Worm (Caenorhabditis elegans) whole organism, L1 larva: ENCODE data around the gene dpf-2.

Experiments used
- C04F5.9 ChIP-seq: sonication (generic microtip); optimal IDR thresholded peaks from 2 replicates; lab custom pipeline; 2016; ENCODE audit warnings: missing genetic modification characterization, missing compliant biosample characterization
- C16A3.4 ChIP-seq: fragments of 150-350 bp; optimal IDR thresholded peaks from 2 replicates; lab custom pipeline; 2014; ENCODE audit warnings: missing biosample characterization, missing genetic modification characterization
- Y116A8C.19 ChIP-seq: sonication (generic microtip); optimal IDR thresholded peaks from 2 replicates; lab custom pipeline; 2016; ENCODE audit warnings: missing compliant biosample characterization, missing genetic modification characterization, borderline replicate concordance
- aha-1 ChIP-seq: fragments of 150-350 bp; optimal IDR thresholded peaks from 2 replicates; lab custom pipeline; 2014; ENCODE audit warnings: missing biosample characterization, missing genetic modification characterization
- blmp-1 ChIP-seq: fragments of 150-350 bp; optimal IDR thresholded peaks from 2 replicates; lab custom pipeline; 2014; ENCODE audit warnings: missing biosample characterization, missing genetic modification characterization
- ceh-8 ChIP-seq: fragments of 200-800 bp; sonication (Bioruptor generic); optimal IDR thresholded peaks from 2 replicates; lab custom pipeline; 2018; ENCODE audit warnings: mild to moderate bottlenecking, missing genetic modification characterization, moderate library complexity, missing compliant biosample characterization
- ceh-82 ChIP-seq, 3 experiments: fragments of 150-350 bp in 1 of 3; sonication (generic microtip) in 2 of 3; optimal IDR thresholded peaks; 2 replicates each; lab custom pipeline; 2014 to 2017; ENCODE audit warnings: missing biosample characterization in 3 of 3, missing genetic modification characterization in 3 of 3
- ceh-88 ChIP-seq: fragments of 200-800 bp; sonication (Bioruptor generic); IDR thresholded peaks from 2 replicates; pipeline ENCODE4 v1.3.6; 2022; ENCODE audit warnings: missing genetic modification characterization, missing compliant biosample characterization
- ceh-90 ChIP-seq: sonication (generic microtip); optimal IDR thresholded peaks from 2 replicates; lab custom pipeline; 2016; ENCODE audit warnings: missing genetic modification characterization, missing compliant biosample characterization
- dpl-1 ChIP-seq, 3 experiments: fragments of 150-350 bp in 2 of 3; sonication (generic microtip) in 1 of 3; optimal IDR thresholded peaks; 2 replicates each; lab custom pipeline; 2014 to 2017; ENCODE audit warnings: missing biosample characterization in 3 of 3, missing genetic modification characterization in 3 of 3, missing genetic modification reagents in 3 of 3
- efl-1 ChIP-seq, 4 experiments: fragments of 150-350 bp; optimal IDR thresholded peaks in 3 of 4; peaks in 1 of 4; 1 replicate in 1 of 4; 2 replicates in 3 of 4; lab custom pipeline; 2014; ENCODE audit warnings: missing biosample characterization in 2 of 4, missing genetic modification characterization in 2 of 4, missing genetic modification reagents in 2 of 4
- efl-3 ChIP-seq: fragments of 200-800 bp; sonication (Bioruptor generic); optimal IDR thresholded peaks from 2 replicates; lab custom pipeline; 2018; ENCODE audit warnings: mild to moderate bottlenecking, missing genetic modification characterization, missing compliant biosample characterization
- ets-5 ChIP-seq: fragments of 200-800 bp; sonication (Bioruptor generic); IDR thresholded peaks from 2 replicates; pipeline ENCODE4 v1.3.6; 2022; ENCODE audit warnings: missing genetic modification characterization, missing compliant biosample characterization
- fkh-4 ChIP-seq: sonication (generic microtip); optimal IDR thresholded peaks from 2 replicates; lab custom pipeline; 2016; ENCODE audit warnings: missing compliant biosample characterization, missing genetic modification characterization, borderline replicate concordance
- grh-1 ChIP-seq: fragments of 200-800 bp; sonication (Bioruptor generic); IDR thresholded peaks from 2 replicates; pipeline ENCODE4 v1.3.6; 2022; ENCODE audit warnings: missing genetic modification reagents, missing genetic modification characterization, missing compliant biosample characterization
- hlh-4 ChIP-seq: sonication (generic microtip); optimal IDR thresholded peaks from 2 replicates; lab custom pipeline; 2016; ENCODE audit warnings: mild to moderate bottlenecking, missing genetic modification characterization, missing compliant biosample characterization
- irx-1 ChIP-seq: sonication (generic microtip); optimal IDR thresholded peaks from 2 replicates; lab custom pipeline; 2016; ENCODE audit warnings: missing genetic modification characterization, missing compliant biosample characterization
- isw-1 ChIP-seq: fragments of 200-800 bp; sonication (Bioruptor generic); IDR thresholded peaks from 2 replicates; pipeline ENCODE4 v1.3.6; 2022; ENCODE audit warnings: missing genetic modification characterization, missing compliant biosample characterization
- lin-13 ChIP-seq: fragments of 150-350 bp; optimal IDR thresholded peaks from 2 replicates; lab custom pipeline; 2014; ENCODE audit warnings: missing biosample characterization, missing genetic modification reagents, missing genetic modification characterization
- lin-14 ChIP-seq: fragments of 200-800 bp; sonication (Bioruptor generic); optimal IDR thresholded peaks from 2 replicates; lab custom pipeline; 2018; ENCODE audit warnings: mild to moderate bottlenecking, missing genetic modification characterization, moderate library complexity, missing compliant biosample characterization
- lin-35 ChIP-seq, 2 experiments: fragments of 150-350 bp; optimal IDR thresholded peaks; 2 replicates each; lab custom pipeline; 2014; ENCODE audit warnings: missing biosample characterization in 2 of 2, missing genetic modification characterization in 2 of 2, missing genetic modification reagents in 2 of 2
- lin-39 ChIP-seq: fragments of 150-350 bp; optimal IDR thresholded peaks from 2 replicates; lab custom pipeline; 2014; ENCODE audit warnings: missing biosample characterization, missing genetic modification reagents, missing genetic modification characterization
- mdl-1 ChIP-seq, 2 experiments: fragments of 150-350 bp; optimal IDR thresholded peaks; 2 replicates each; lab custom pipeline; 2014 to 2017; ENCODE audit warnings: missing biosample characterization in 2 of 2, missing genetic modification characterization in 2 of 2, inconsistent platforms in 1 of 2
- mef-2 ChIP-seq: fragments of 150-350 bp; optimal IDR thresholded peaks from 2 replicates; lab custom pipeline; 2014; ENCODE audit warnings: missing biosample characterization, missing genetic modification characterization
- nhr-19 ChIP-seq: fragments of 200-800 bp; sonication (Bioruptor generic); conservative IDR thresholded peaks from 2 replicates; pipeline ENCODE4 v1.3.6; 2022; ENCODE audit warnings: missing genetic modification characterization, missing compliant biosample characterization
- nhr-237 ChIP-seq: fragments of 150-350 bp; optimal IDR thresholded peaks from 2 replicates; lab custom pipeline; 2014; ENCODE audit warnings: missing biosample characterization, missing genetic modification characterization
- nhr-28 ChIP-seq: fragments of 150-350 bp; optimal IDR thresholded peaks from 2 replicates; lab custom pipeline; 2014; ENCODE audit warnings: missing biosample characterization, missing genetic modification characterization
- nhr-71 ChIP-seq: sonication (generic microtip); optimal IDR thresholded peaks from 2 replicates; lab custom pipeline; 2016; ENCODE audit warnings: mild to moderate bottlenecking, missing genetic modification characterization, moderate library complexity, missing compliant biosample characterization
- nhr-76 ChIP-seq: sonication (generic microtip); optimal IDR thresholded peaks from 2 replicates; lab custom pipeline; 2017; ENCODE audit warnings: missing biosample characterization, missing genetic modification characterization
- nhr-84 ChIP-seq: sonication (generic microtip); optimal IDR thresholded peaks from 2 replicates; lab custom pipeline; 2017; ENCODE audit warnings: missing biosample characterization, missing genetic modification characterization
- nhr-90 ChIP-seq: sonication (generic microtip); optimal IDR thresholded peaks from 2 replicates; lab custom pipeline; 2016; ENCODE audit warnings: mild to moderate bottlenecking, missing genetic modification characterization, missing compliant biosample characterization; ENCODE audit not compliant: poor library complexity
- pax-3 ChIP-seq: fragments of 200-800 bp; sonication (Bioruptor generic); optimal IDR thresholded peaks from 2 replicates; lab custom pipeline; 2018; ENCODE audit warnings: mild to moderate bottlenecking, missing genetic modification characterization, moderate library complexity, missing compliant biosample characterization
- snpc-4 ChIP-seq: fragments of 150-350 bp; optimal IDR thresholded peaks from 2 replicates; lab custom pipeline; 2014; ENCODE audit warnings: missing biosample characterization, missing genetic modification characterization
- snu-23 ChIP-seq: sonication (generic microtip); optimal IDR thresholded peaks from 2 replicates; lab custom pipeline; 2016; ENCODE audit warnings: missing genetic modification characterization, missing compliant biosample characterization
- swsn-7 ChIP-seq: sonication (generic microtip); optimal IDR thresholded peaks from 2 replicates; lab custom pipeline; 2016; ENCODE audit warnings: missing genetic modification characterization, missing compliant biosample characterization
- tbx-2 ChIP-seq: sonication (generic microtip); optimal IDR thresholded peaks from 2 replicates; lab custom pipeline; 2016; ENCODE audit warnings: missing genetic modification characterization, missing compliant biosample characterization
- tlp-1 ChIP-seq: fragments of 150-350 bp; optimal IDR thresholded peaks from 2 replicates; lab custom pipeline; 2014; ENCODE audit warnings: missing biosample characterization, missing genetic modification characterization
- unc-130 ChIP-seq: fragments of 150-350 bp; optimal IDR thresholded peaks from 2 replicates; lab custom pipeline; 2017; ENCODE audit warnings: missing biosample characterization, missing genetic modification characterization, inconsistent platforms
- unc-30 ChIP-seq: sonication (generic microtip); optimal IDR thresholded peaks from 2 replicates; lab custom pipeline; 2017; ENCODE audit warnings: missing biosample characterization, missing genetic modification characterization
- unc-62 ChIP-seq: fragments of 150-350 bp; optimal IDR thresholded peaks from 2 replicates; lab custom pipeline; 2014; ENCODE audit warnings: missing biosample characterization, missing genetic modification reagents, missing genetic modification characterization
- unc-98 ChIP-seq: fragments of 200-800 bp; sonication (Bioruptor generic); IDR thresholded peaks from 2 replicates; pipeline ENCODE4 v1.3.6; 2022; ENCODE audit warnings: missing genetic modification characterization, missing compliant biosample characterization
- xbp-1 ChIP-seq: sonication (generic microtip); optimal IDR thresholded peaks from 2 replicates; lab custom pipeline; 2016; ENCODE audit warnings: missing genetic modification characterization, missing compliant biosample characterization

Gene dpf-2

DNA sequence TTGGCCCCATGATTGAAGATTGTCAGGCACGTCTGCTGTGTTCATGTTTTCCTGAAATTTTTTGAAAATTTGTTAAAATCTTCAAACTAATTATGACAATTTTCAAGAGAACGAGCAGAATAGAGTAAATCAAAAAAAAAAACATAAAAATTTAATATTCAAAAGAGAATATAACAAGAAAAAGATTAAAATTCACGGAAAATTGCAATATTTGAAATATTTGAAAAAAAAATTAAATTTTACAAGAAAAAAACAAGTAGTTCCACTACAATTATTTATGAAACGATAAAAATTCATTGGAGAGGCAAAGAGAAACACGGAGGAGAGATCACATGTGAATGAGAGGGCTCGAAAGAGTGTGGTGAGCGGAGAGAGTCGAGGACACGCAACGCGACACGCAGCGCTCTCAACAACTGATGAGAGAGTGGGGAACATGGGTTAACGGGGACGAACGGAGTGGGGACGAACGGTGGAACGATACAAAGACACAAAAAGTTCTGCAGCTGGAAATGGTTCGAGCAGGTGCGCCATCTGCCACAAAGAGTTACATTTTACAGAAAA lies 7.1 kb upstream of the dpf-2 start, which contains the start of gene mbk-1 (continued):
- TF ChIP-seq dpl-1 (GFP tag; optimal IDR thresholded peaks at IDR 0.05; lab: Kevin White, UChicago) = peak in 2 of 3 experiments; percentile 28 to 41
- TF ChIP-seq mef-2 (tag; lab: Kevin White, UChicago) = no peak
- TF ChIP-seq mdl-1 (tag; optimal IDR thresholded peaks at IDR 0.05; lab: Kevin White, UChicago) = peak in 1 of 2 experiments; percentile 75
- no peak for TF ChIP-seq pax-3 (tag; lab: Kevin White, UChicago)
- no peak for TF ChIP-seq fkh-4 (tag; lab: Kevin White, UChicago)
- peak; percentile 76 for TF ChIP-seq swsn-7 (tag; lab: Kevin White, UChicago)
- TF ChIP-seq tlp-1 (tag; lab: Kevin White, UChicago) = no peak
- TF ChIP-seq nhr-71 (tag; lab: Kevin White, UChicago) = peak; percentile 85
- TF ChIP-seq unc-30 (tag; lab: Kevin White, UChicago) = no peak
- TF ChIP-seq C04F5.9 = no peak
- peak; percentile 39 to 74 for TF ChIP-seq efl-1 (optimal IDR thresholded peaks at IDR 0.05; lab: Kevin White, UChicago)
- peak; percentile 10 to 35 for TF ChIP-seq efl-1 (GFP tag; optimal IDR thresholded peaks at IDR 0.05 in 1 of 2; lab: Kevin White, UChicago)
- TF ChIP-seq nhr-19 (GFP tag; lab: Robert Waterston, UW) = peak; percentile 47
- TF ChIP-seq nhr-28 (tag; lab: Kevin White, UChicago) = no peak
- no peak for TF ChIP-seq lin-39
- TF ChIP-seq Y116A8C.19 (tag; lab: Kevin White, UChicago) = no peak
- TF ChIP-seq irx-1 (tag; lab: Kevin White, UChicago) = peak; percentile 39
- no peak for TF ChIP-seq nhr-84 (tag; lab: Kevin White, UChicago)
- no peak for TF ChIP-seq hlh-4
- no peak for TF ChIP-seq ceh-88 (GFP tag; lab: Robert Waterston, UW)
- peak; percentile 60 for TF ChIP-seq tbx-2 (tag; lab: Kevin White, UChicago)
- peak; percentile 83 for TF ChIP-seq snu-23 (GFP tag; lab: Kevin White, UChicago)
- TF ChIP-seq unc-130 (tag; lab: Kevin White, UChicago) = no peak
- TF ChIP-seq lin-13 (GFP tag; lab: Kevin White, UChicago) = no peak
- peak; percentile 54 for TF ChIP-seq nhr-90 (tag; lab: Kevin White, UChicago)
- TF ChIP-seq xbp-1 (tag; lab: Kevin White, UChicago) = peak; percentile 31
- no peak for TF ChIP-seq snpc-4 (tag; lab: Kevin White, UChicago)
- TF ChIP-seq grh-1 = peak; percentile 40
- peak in 2 of 3 experiments; percentile 11 to 59 for TF ChIP-seq ceh-82 (tag; optimal IDR thresholded peaks at IDR 0.05; lab: Kevin White, UChicago)
- TF ChIP-seq blmp-1 = peak; percentile 35
- no peak for TF ChIP-seq ceh-8
- TF ChIP-seq nhr-76 (tag; lab: Kevin White, UChicago) = no peak

ce11 chrX:14828766-14829165 lies 2.9 kb upstream of the dpf-2 start:
- TF ChIP-seq ceh-90 (no peak), lin-14 (GFP tag; lab: Kevin White, UChicago) (no peak), lin-35 (GFP tag; optimal IDR thresholded peaks at IDR 0.05; lab: Kevin White, UChicago) (no peak), aha-1 (tag; lab: Kevin White, UChicago) (no peak), unc-62 (GFP tag; lab: Kevin White, UChicago) (no peak), isw-1 (GFP tag; lab: Robert Waterston, UW) (no peak), unc-98 (no peak), ets-5 (GFP tag; lab: Robert Waterston, UW) (no peak), ceh-8 (no peak), fkh-4 (tag; lab: Kevin White, UChicago) (no peak), efl-3 (GFP tag; lab: Kevin White, UChicago) (no peak), nhr-237 (tag; lab: Kevin White, UChicago) (no peak), unc-30 (tag; lab: Kevin White, UChicago) (no peak), nhr-28 (tag; lab: Kevin White, UChicago) (no peak), C16A3.4 (tag; lab: Kevin White, UChicago) (no peak)
